Worm (Caenorhabditis elegans) whole organism, late embryonic: Measurements from ENCODE around the gene Y41C4A.18.

Experiments used
- ama-1 ChIP-seq: fragments of 150-350 bp; optimal IDR thresholded peaks from 2 replicates; lab custom pipeline; 2014
- ceh-2 ChIP-seq: sonication (generic microtip); optimal IDR thresholded peaks from 2 replicates; lab custom pipeline; 2016; ENCODE audit warnings: missing genotype, missing genetic modification characterization, missing compliant biosample characterization
- dmd-4 ChIP-seq: sonication (generic microtip); optimal IDR thresholded peaks from 2 replicates; lab custom pipeline; 2016; ENCODE audit warnings: borderline replicate concordance, missing genetic modification characterization, missing compliant biosample characterization
- hlh-13 ChIP-seq: fragments of 200-800 bp; sonication (Bioruptor generic); optimal IDR thresholded peaks from 2 replicates; lab custom pipeline; 2018; ENCODE audit warnings: mild to moderate bottlenecking, missing genetic modification characterization, missing compliant biosample characterization

- no peak for TF ChIP-seq dmd-4
- no peak for TF ChIP-seq ceh-2 (tag; lab: Kevin White, UChicago)
- TF ChIP-seq hlh-13: no peak
- no peak for TF ChIP-seq ama-1 (lab: Kevin White, UChicago)
Measured at ce11 chrIII:11703006-11703775, 27.2 kb upstream of the Y41C4A.18 start.
